Fruit fly (Drosophila melanogaster) whole organism, embryonic: ENCODE data around the gene RhoGAP19D.
A peak's percentile ranks its signal among the peaks of the same experiment; 100 is the strongest.

Experiments used
- ATbp ChIP-seq: fragments of 200-800 bp; sonication (Bioruptor generic); optimal IDR thresholded peaks from 2 replicates; lab custom pipeline; 2017; ENCODE audit warnings: missing biosample characterization, mild to moderate bottlenecking, missing genetic modification characterization, missing genetic modification reagents
- Aef1 ChIP-seq: fragments of 200-800 bp; sonication (Bioruptor generic); IDR thresholded peaks from 3 replicates; pipeline ENCODE4 v1.3.6; 2022; ENCODE audit warnings: missing biosample characterization, missing genetic modification characterization
- B-H1 ChIP-seq: fragments of 200-800 bp; sonication (Bioruptor generic); IDR thresholded peaks from 3 replicates; pipeline ENCODE4 v1.3.6; 2022; ENCODE audit warnings: missing biosample characterization, missing genetic modification characterization
- BtbVII ChIP-seq: fragments of 200-800 bp; sonication (Bioruptor generic); optimal IDR thresholded peaks from 3 replicates; lab custom pipeline; 2017; ENCODE audit warnings: missing biosample characterization, mild to moderate bottlenecking, missing genetic modification characterization
- CG10543 ChIP-seq: fragments of 200-800 bp; sonication (Bioruptor generic); optimal IDR thresholded peaks from 3 replicates; lab custom pipeline; 2017; ENCODE audit warnings: missing biosample characterization, mild to moderate bottlenecking, missing genetic modification characterization, moderate library complexity
- CG11696 ChIP-seq: fragments of 200-800 bp; sonication (Bioruptor generic); IDR thresholded peaks from 2 replicates; pipeline ENCODE4 v1.3.6; 2022; ENCODE audit warnings: missing biosample characterization, missing genetic modification characterization
- CG12155 ChIP-seq: fragments of 200-800 bp; sonication (Bioruptor generic); optimal IDR thresholded peaks from 3 replicates; lab custom pipeline; 2016; ENCODE audit warnings: missing biosample characterization, missing genetic modification characterization
- CG13287 ChIP-seq: fragments of 200-800 bp; sonication (Bioruptor generic); IDR thresholded peaks from 2 replicates; pipeline ENCODE4 v1.3.6; 2022; ENCODE audit warnings: missing biosample characterization, missing genetic modification characterization; ENCODE audit not compliant: partially characterized antibody
- CG14965 ChIP-seq: fragments of 200-800 bp; sonication (Bioruptor generic); optimal IDR thresholded peaks from 2 replicates; lab custom pipeline; 2016; ENCODE audit warnings: missing biosample characterization, missing genetic modification characterization, borderline replicate concordance
- CG1603 ChIP-seq: fragments of 200-800 bp; sonication (Bioruptor generic); optimal IDR thresholded peaks from 2 replicates; lab custom pipeline; 2019; ENCODE audit warnings: missing biosample characterization, mild to moderate bottlenecking, missing genetic modification characterization, moderate library complexity
- CG17568 ChIP-seq: fragments of 200-800 bp; sonication (Bioruptor generic); optimal IDR thresholded peaks from 2 replicates; lab custom pipeline; 2018; ENCODE audit warnings: missing biosample characterization, mild to moderate bottlenecking, missing genetic modification characterization, moderate library complexity
- CG1832 ChIP-seq: fragments of 200-800 bp; sonication (Bioruptor generic); optimal IDR thresholded peaks from 2 replicates; lab custom pipeline; 2017; ENCODE audit warnings: missing biosample characterization, mild to moderate bottlenecking, missing genetic modification characterization, inconsistent platforms
- CG3407 ChIP-seq: fragments of 200-800 bp; sonication (Bioruptor generic); optimal IDR thresholded peaks from 2 replicates; lab custom pipeline; 2018; ENCODE audit warnings: missing biosample characterization, mild to moderate bottlenecking, missing genetic modification characterization
- CG43689 ChIP-seq: fragments of 200-800 bp; sonication (Bioruptor generic); IDR thresholded peaks from 2 replicates; pipeline ENCODE4 v1.3.6; 2022; ENCODE audit warnings: missing biosample characterization, missing genetic modification characterization
- CG4404 ChIP-seq: fragments of 200-800 bp; sonication (Bioruptor generic); IDR thresholded peaks from 2 replicates; pipeline ENCODE4 v1.3.6; 2022; ENCODE audit warnings: missing biosample characterization, missing genetic modification characterization
- CG4424 ChIP-seq: fragments of 200-800 bp; sonication (Bioruptor generic); optimal IDR thresholded peaks from 3 replicates; lab custom pipeline; 2016; ENCODE audit warnings: missing biosample characterization, missing genetic modification characterization
- CG7987 ChIP-seq: fragments of 200-800 bp; sonication (Bioruptor generic); optimal IDR thresholded peaks from 2 replicates; lab custom pipeline; 2018; ENCODE audit warnings: missing biosample characterization, mild to moderate bottlenecking, missing genetic modification characterization, moderate library complexity
- CG9876 ChIP-seq: fragments of 200-800 bp; sonication (Bioruptor generic); optimal IDR thresholded peaks from 2 replicates; lab custom pipeline; 2016; ENCODE audit warnings: missing biosample characterization, missing genetic modification characterization
- CkIIα-i1 ChIP-seq: fragments of 200-800 bp; sonication (Bioruptor generic); IDR thresholded peaks from 2 replicates; pipeline ENCODE4 v1.3.6; 2022; ENCODE audit warnings: missing biosample characterization, missing genetic modification characterization
- Dbx ChIP-seq: fragments of 200-800 bp; sonication (Bioruptor generic); IDR thresholded peaks from 3 replicates; pipeline ENCODE4 v1.3.6; 2022; ENCODE audit warnings: missing biosample characterization, missing genetic modification characterization
- Elba2 ChIP-seq: fragments of 200-800 bp; sonication (Bioruptor generic); optimal IDR thresholded peaks from 3 replicates; lab custom pipeline; 2016; ENCODE audit warnings: missing biosample characterization, missing genetic modification characterization
- Fer1 ChIP-seq: fragments of 200-800 bp; sonication (Bioruptor generic); optimal IDR thresholded peaks from 2 replicates; lab custom pipeline; 2017; ENCODE audit warnings: missing biosample characterization, mild to moderate bottlenecking, missing genetic modification characterization
- Gsc ChIP-seq: fragments of 200-800 bp; sonication (Bioruptor generic); IDR thresholded peaks from 2 replicates; pipeline ENCODE4 v1.3.6; 2022; ENCODE audit warnings: missing biosample characterization, missing genetic modification characterization
- Gug ChIP-seq: fragments of 200-800 bp; sonication (Bioruptor generic); IDR thresholded peaks from 4 replicates; pipeline ENCODE4 v1.3.6; 2022; ENCODE audit warnings: missing biosample characterization, missing genetic modification characterization
- Hey ChIP-seq: fragments of 200-800 bp; sonication (Bioruptor generic); optimal IDR thresholded peaks from 3 replicates; lab custom pipeline; 2018; ENCODE audit warnings: missing biosample characterization, mild to moderate bottlenecking, missing genetic modification characterization
- Hmx ChIP-seq: fragments of 200-800 bp; sonication (Bioruptor generic); optimal IDR thresholded peaks from 2 replicates; lab custom pipeline; 2016; ENCODE audit warnings: missing biosample characterization, missing genetic modification characterization
- Hr78 ChIP-seq, 2 experiments: fragments of 200-800 bp in 1 of 2; fragments of >200 bp in 1 of 2; sonication (Bioruptor generic) in 1 of 2; optimal IDR thresholded peaks; 2 replicates each; lab custom pipeline; 2017 to 2019; ENCODE audit warnings: missing biosample characterization in 2 of 2, missing genetic modification characterization in 2 of 2, mild to moderate bottlenecking in 1 of 2, moderate library complexity in 1 of 2
- Lim3 ChIP-seq: fragments of 200-800 bp; sonication (Bioruptor generic); IDR thresholded peaks from 2 replicates; pipeline ENCODE4 v1.3.6; 2022; ENCODE audit warnings: missing biosample characterization, missing genetic modification characterization
- YL-1 ChIP-seq: fragments of 200-800 bp; sonication (Bioruptor generic); optimal IDR thresholded peaks from 3 replicates; lab custom pipeline; 2017; ENCODE audit warnings: missing biosample characterization, mild to moderate bottlenecking, missing genetic modification characterization
- btn ChIP-seq: fragments of 200-800 bp; sonication (Bioruptor generic); optimal IDR thresholded peaks from 2 replicates; lab custom pipeline; 2016; ENCODE audit warnings: missing biosample characterization, missing genetic modification characterization
- croc ChIP-seq: fragments of 200-800 bp; sonication (Bioruptor generic); conservative IDR thresholded peaks from 3 replicates; pipeline ENCODE4 v1.3.6; 2022; ENCODE audit warnings: missing biosample characterization, missing genetic modification characterization
- dimm ChIP-seq: fragments of 200-800 bp; sonication (Bioruptor generic); IDR thresholded peaks from 2 replicates; pipeline ENCODE4 v1.3.6; 2022; ENCODE audit warnings: missing biosample characterization, missing genetic modification characterization
- disco-r ChIP-seq: fragments of 200-800 bp; sonication (Bioruptor generic); optimal IDR thresholded peaks from 2 replicates; lab custom pipeline; 2016; ENCODE audit warnings: missing biosample characterization, missing genetic modification characterization
- gem ChIP-seq: fragments of 200-800 bp; sonication (Bioruptor generic); optimal IDR thresholded peaks from 2 replicates; lab custom pipeline; 2019; ENCODE audit warnings: missing biosample characterization, mild to moderate bottlenecking, missing genetic modification characterization, moderate library complexity
- gsb-n ChIP-seq: fragments of 200-800 bp; sonication (Bioruptor generic); optimal IDR thresholded peaks from 3 replicates; lab custom pipeline; 2018; ENCODE audit warnings: missing biosample characterization, mild to moderate bottlenecking, missing genetic modification characterization
- gt ChIP-seq: fragments of 200-800 bp; sonication (Bioruptor generic); IDR thresholded peaks from 2 replicates; pipeline ENCODE4 v1.3.6; 2022; ENCODE audit warnings: missing biosample characterization, missing genetic modification characterization
- her ChIP-seq: fragments of 200-800 bp; sonication (Bioruptor generic); optimal IDR thresholded peaks from 2 replicates; lab custom pipeline; 2016; ENCODE audit warnings: missing biosample characterization, missing genetic modification characterization
- ind ChIP-seq: fragments of 200-800 bp; sonication (Bioruptor generic); optimal IDR thresholded peaks from 3 replicates; lab custom pipeline; 2016; ENCODE audit warnings: missing biosample characterization, missing genetic modification characterization
- jing ChIP-seq: fragments of 200-800 bp; sonication (Bioruptor generic); optimal IDR thresholded peaks from 2 replicates; lab custom pipeline; 2018; ENCODE audit warnings: missing biosample characterization, mild to moderate bottlenecking, missing genetic modification characterization
- lbe ChIP-seq: fragments of 200-800 bp; sonication (Bioruptor generic); optimal IDR thresholded peaks from 2 replicates; lab custom pipeline; 2016; ENCODE audit warnings: missing biosample characterization, mild to moderate bottlenecking, missing genetic modification characterization
- lmd ChIP-seq: fragments of 200-800 bp; sonication (Bioruptor generic); IDR thresholded peaks from 2 replicates; pipeline ENCODE4 v1.3.6; 2022; ENCODE audit warnings: missing biosample characterization, missing genetic modification characterization
- luna ChIP-seq: fragments of 200-800 bp; sonication (Bioruptor generic); optimal IDR thresholded peaks from 2 replicates; lab custom pipeline; 2016; ENCODE audit warnings: missing biosample characterization, missing genetic modification characterization
- peb ChIP-seq: fragments of 200-800 bp; sonication (Bioruptor generic); IDR thresholded peaks from 2 replicates; pipeline ENCODE4 v1.3.6; 2022; ENCODE audit warnings: missing biosample characterization, missing genetic modification characterization
- pnt ChIP-seq: fragments of 200-800 bp; sonication (Bioruptor generic); optimal IDR thresholded peaks from 3 replicates; lab custom pipeline; 2016; ENCODE audit warnings: missing biosample characterization, missing genetic modification characterization
- ro ChIP-seq: fragments of 200-800 bp; sonication (Bioruptor generic); IDR thresholded peaks from 2 replicates; pipeline ENCODE4 v1.3.6; 2022; ENCODE audit warnings: missing biosample characterization, missing genetic modification characterization
- sens-2 ChIP-seq: fragments of 200-800 bp; sonication (Bioruptor generic); IDR thresholded peaks from 2 replicates; pipeline ENCODE4 v1.3.6; 2022; ENCODE audit warnings: missing biosample characterization, missing genetic modification characterization
- shn ChIP-seq: fragments of 200-800 bp; sonication (Bioruptor generic); optimal IDR thresholded peaks from 3 replicates; lab custom pipeline; 2016; ENCODE audit warnings: missing biosample characterization, missing genetic modification characterization
- sqz ChIP-seq: fragments of 200-800 bp; sonication (Bioruptor generic); optimal IDR thresholded peaks from 3 replicates; lab custom pipeline; 2018; ENCODE audit warnings: missing biosample characterization, mild to moderate bottlenecking, missing genetic modification characterization
- vnd ChIP-seq: fragments of 200-800 bp; sonication (Bioruptor generic); IDR thresholded peaks from 3 replicates; pipeline ENCODE4 v1.3.6; 2022; ENCODE audit warnings: missing biosample characterization, missing genetic modification characterization; ENCODE audit not compliant: partially characterized antibody
- wek ChIP-seq: fragments of 200-800 bp; sonication (Bioruptor generic); optimal IDR thresholded peaks from 3 replicates; lab custom pipeline; 2018; ENCODE audit warnings: missing biosample characterization, mild to moderate bottlenecking, missing genetic modification characterization, moderate library complexity

Gene RhoGAP19D

dm6 chrX:20433345-20434332 is 76.9 kb downstream of the RhoGAP19D start, which contains the start of gene CG1695 (continued):
- no peak for TF ChIP-seq CG1603 (tag; lab: Kevin White, UChicago)
- no peak for TF ChIP-seq Elba2 (GFP tag; lab: Kevin White, UChicago)
- no peak for TF ChIP-seq ATbp (GFP tag; lab: Kevin White, UChicago)
- TF ChIP-seq CG14965 (GFP tag; lab: Kevin White, UChicago): no peak
- no peak for TF ChIP-seq Hey (tag; lab: Kevin White, UChicago)
- no peak for TF ChIP-seq CkIIα-i1 (GFP tag; lab: Robert Waterston, UW)
- TF ChIP-seq lmd (GFP tag; lab: Robert Waterston, UW): peak; percentile 31; the same call in 1 of the 2 replicates
- no peak for TF ChIP-seq sqz (GFP tag; lab: Kevin White, UChicago)
- no peak for TF ChIP-seq Lim3 (GFP tag; lab: Robert Waterston, UW)
- TF ChIP-seq BtbVII: no peak
- no peak for TF ChIP-seq Gug (GFP tag; lab: Robert Waterston, UW)
- TF ChIP-seq ro (GFP tag; lab: Robert Waterston, UW): no peak
- no peak for TF ChIP-seq shn (GFP tag; lab: Kevin White, UChicago)
- no peak for TF ChIP-seq wek (GFP tag; lab: Kevin White, UChicago)
- TF ChIP-seq CG11696 (GFP tag; lab: Robert Waterston, UW): no peak
- no peak for TF ChIP-seq pnt (GFP tag; lab: Kevin White, UChicago)
- TF ChIP-seq YL-1 (GFP tag; lab: Kevin White, UChicago): no peak
- TF ChIP-seq CG10543: no peak
- TF ChIP-seq gsb-n: no peak
- TF ChIP-seq disco-r (GFP tag; lab: Kevin White, UChicago): no peak
- no peak for TF ChIP-seq CG4404 (GFP tag; lab: Robert Waterston, UW)
- no peak for TF ChIP-seq CG4424 (GFP tag; lab: Kevin White, UChicago)
- no peak for TF ChIP-seq dimm
- TF ChIP-seq jing (GFP tag; lab: Kevin White, UChicago): no peak
- no peak for TF ChIP-seq CG3407 (GFP tag; lab: Kevin White, UChicago)
- TF ChIP-seq btn (GFP tag; lab: Kevin White, UChicago): no peak
- TF ChIP-seq her (GFP tag; lab: Kevin White, UChicago): no peak
- TF ChIP-seq gem: peak; percentile 41
- TF ChIP-seq ind (GFP tag; lab: Kevin White, UChicago): no peak
- TF ChIP-seq CG12155 (GFP tag; lab: Kevin White, UChicago): no peak
- no peak for TF ChIP-seq CG7987 (GFP tag; lab: Kevin White, UChicago)
- no peak for TF ChIP-seq Aef1 (GFP tag; lab: Robert Waterston, UW)
- TF ChIP-seq Fer1 (GFP tag; lab: Kevin White, UChicago): no peak
- peak; percentile 57 for TF ChIP-seq CG13287
- TF ChIP-seq vnd (GFP tag; lab: Robert Waterston, UW): no peak
- no peak for TF ChIP-seq CG9876 (GFP tag; lab: Kevin White, UChicago)
- TF ChIP-seq Gsc: no peak
- TF ChIP-seq gt (GFP tag; lab: Robert Waterston, UW): no peak
- TF ChIP-seq peb (GFP tag; lab: Robert Waterston, UW): no peak
- TF ChIP-seq CG43689 (GFP tag; lab: Robert Waterston, UW): no peak
- TF ChIP-seq Dbx (GFP tag; lab: Robert Waterston, UW): no peak
- no peak for TF ChIP-seq croc (GFP tag; lab: Robert Waterston, UW)
- TF ChIP-seq lbe (GFP tag; lab: Kevin White, UChicago): no peak
- no peak for TF ChIP-seq luna
- no peak for TF ChIP-seq sens-2 (GFP tag; lab: Robert Waterston, UW)
- no peak for TF ChIP-seq B-H1 (GFP tag; lab: Robert Waterston, UW)
- no peak for TF ChIP-seq Hr78 (GFP tag; optimal IDR thresholded peaks at IDR 0.05; lab: Kevin White, UChicago)
- no peak for TF ChIP-seq CG17568 (GFP tag; lab: Kevin White, UChicago)
- no peak for TF ChIP-seq Hmx (GFP tag; lab: Kevin White, UChicago)
- no peak for TF ChIP-seq CG1832 (GFP tag; lab: Kevin White, UChicago)
